Fruit fly (Drosophila melanogaster): Measurements from ENCODE around the gene Tdh.

DNA sequence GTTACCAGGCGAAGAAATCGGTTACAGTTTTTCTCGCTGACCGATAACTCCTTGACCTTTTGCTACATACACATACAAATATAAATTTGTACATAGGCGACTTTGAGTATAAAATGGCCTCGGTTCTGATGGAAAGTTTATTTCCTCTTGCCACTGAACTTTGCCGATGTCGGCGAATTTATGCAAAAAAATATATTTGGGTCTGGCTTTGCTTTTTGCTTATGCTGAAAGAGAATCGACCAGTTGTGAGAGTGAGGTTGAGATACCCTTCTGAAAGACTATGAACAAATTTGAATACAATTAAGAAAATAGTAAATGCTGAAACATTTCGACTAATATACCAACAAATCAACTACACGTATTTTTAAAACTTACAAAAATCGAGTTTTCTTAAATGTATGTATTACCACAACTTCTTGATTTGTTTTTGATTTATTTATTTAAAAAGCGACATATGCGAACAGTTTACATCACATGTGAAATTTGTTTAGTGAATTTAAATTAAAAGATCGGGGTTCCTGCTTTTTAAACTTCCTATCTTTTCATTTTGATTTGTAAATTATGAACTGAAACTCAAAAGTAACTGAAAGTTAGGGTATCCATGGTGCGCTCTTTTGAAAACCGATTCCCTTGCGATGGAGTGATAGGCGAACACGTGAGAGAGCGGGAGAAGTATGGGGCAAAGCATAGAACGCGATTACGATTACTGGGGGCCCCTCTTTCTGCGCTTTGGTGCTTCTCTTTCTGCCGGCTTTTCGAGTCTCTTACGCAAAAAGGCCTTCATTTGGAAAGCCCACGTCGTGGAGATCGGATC lies 42.6 kb downstream of the Tdh start:
- TF ChIP-seq Abd-B (GFP tag; optimal IDR thresholded peaks at IDR 0.05) (peak; percentile 64), Gug (GFP tag; IDR thresholded peaks at IDR 0.05) (no peak)
